Fruit fly (Drosophila melanogaster): ENCODE measurements around the gene CG1637.

CG1637 gene

DNA sequence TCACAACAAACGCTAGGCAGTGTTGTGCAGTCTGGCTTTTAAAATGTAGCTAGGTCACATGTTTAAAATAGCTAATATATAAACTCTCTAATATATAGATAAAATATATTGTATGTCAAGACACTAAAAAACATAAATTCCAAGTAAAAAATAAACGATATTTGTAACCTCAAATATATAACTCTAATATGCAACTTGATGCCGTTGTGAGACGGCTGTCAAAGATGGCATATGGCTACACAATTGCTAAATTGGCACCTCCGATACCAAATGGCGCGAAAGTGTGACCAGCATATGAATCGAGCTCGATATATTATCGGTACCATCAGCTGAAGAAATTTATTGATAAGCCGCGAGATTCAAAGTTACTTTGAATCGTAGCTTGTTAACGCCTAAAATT, 21.5 kb upstream of the CG1637 start, which contains the start of gene CG1582 (continued):
- no peak for TF ChIP-seq Aef1 (GFP tag; IDR thresholded peaks at IDR 0.05)
- no peak for TF ChIP-seq tin (GFP tag; optimal IDR thresholded peaks at IDR 0.05)
- peak; percentile 3 for TF ChIP-seq mam (GFP tag; optimal IDR thresholded peaks at IDR 0.05)
- TF ChIP-seq CG6683 (GFP tag; optimal IDR thresholded peaks at IDR 0.05): no peak
- no peak for TF ChIP-seq CG6654 (GFP tag; optimal IDR thresholded peaks at IDR 0.05)
- TF ChIP-seq CG6813 (GFP tag; optimal IDR thresholded peaks at IDR 0.05): no peak
- TF ChIP-seq CG2889 (GFP tag; IDR thresholded peaks at IDR 0.05): no peak
- TF ChIP-seq CG15696 (tag; optimal IDR thresholded peaks at IDR 0.05): peak; percentile 25
- TF ChIP-seq CG30403 (GFP tag; optimal IDR thresholded peaks at IDR 0.05): peak; percentile 38
- TF ChIP-seq sug (tag; optimal IDR thresholded peaks at IDR 0.05): no peak
- TF ChIP-seq CG11456 (GFP tag; IDR thresholded peaks at IDR 0.05): no peak
- peak; percentile 42; the same call in 1 of the 2 replicates for TF ChIP-seq unc-4 (GFP tag; IDR thresholded peaks at IDR 0.05; ENCODE audit: partially characterized antibody)
- peak; percentile 14 for TF ChIP-seq YL-1 (GFP tag; optimal IDR thresholded peaks at IDR 0.05)
- peak; percentile 40 for TF ChIP-seq CG13424 (tag; optimal IDR thresholded peaks at IDR 0.05)
- peak; percentile 13 for TF ChIP-seq Abd-B (GFP tag; optimal IDR thresholded peaks at IDR 0.05)
- TF ChIP-seq CG10979 (tag; optimal IDR thresholded peaks at IDR 0.05): peak; percentile 16
- TF ChIP-seq CG14710 (tag; optimal IDR thresholded peaks at IDR 0.05): peak; percentile 59
- peak; percentile 57 for TF ChIP-seq CG3847 (GFP tag; IDR thresholded peaks at IDR 0.05)
- peak; percentile 53 for TF ChIP-seq CG12391 (tag; optimal IDR thresholded peaks at IDR 0.05)
- TF ChIP-seq CG3281 (GFP tag; optimal IDR thresholded peaks at IDR 0.05): peak; percentile 38
- no peak for TF ChIP-seq Antp (GFP tag; optimal IDR thresholded peaks at IDR 0.05)
- peak; percentile 43; the same call in 1 of the 2 replicates for TF ChIP-seq CG13287 (GFP tag; IDR thresholded peaks at IDR 0.05; ENCODE audit: partially characterized antibody)
- no peak for TF ChIP-seq CG15269 (tag; optimal IDR thresholded peaks at IDR 0.05)
- peak; percentile 83 for TF ChIP-seq CG8388 (GFP tag; optimal IDR thresholded peaks at IDR 0.05)
- no peak for TF ChIP-seq Nf-YB (GFP tag; optimal IDR thresholded peaks at IDR 0.05)
- TF ChIP-seq nmo (GFP tag; optimal IDR thresholded peaks at IDR 0.05): peak; percentile 62
- no peak for TF ChIP-seq zfh2 (GFP tag; optimal IDR thresholded peaks at IDR 0.05)
- TF ChIP-seq CG16863 (GFP tag; optimal IDR thresholded peaks at IDR 0.05): no peak
- TF ChIP-seq slbo (GFP tag; IDR thresholded peaks at IDR 0.05): peak; percentile 10; the same call in 1 of the 2 replicates
- TF ChIP-seq CG11247 (GFP tag; IDR thresholded peaks at IDR 0.05): no peak
- peak; percentile 66 for TF ChIP-seq CG2116 (GFP tag; optimal IDR thresholded peaks at IDR 0.05)
- peak; percentile 14 for TF ChIP-seq Oli (tag; optimal IDR thresholded peaks at IDR 0.05)
- TF ChIP-seq tll (GFP tag; optimal IDR thresholded peaks at IDR 0.05): peak; percentile 22 to 45
- 0 out of 2 replicates have a peak, but pooled peaks have one; percentile 20 for TF ChIP-seq CG9215 (GFP tag; IDR thresholded peaks at IDR 0.05)
- peak; percentile 18 for TF ChIP-seq CG10209 (GFP tag; optimal IDR thresholded peaks at IDR 0.05)
- TF ChIP-seq CG2120 (GFP tag; optimal IDR thresholded peaks at IDR 0.05): peak; percentile 27
- peak; percentile 50 for TF ChIP-seq Fer1 (GFP tag; optimal IDR thresholded peaks at IDR 0.05)
- peak; percentile 59 for TF ChIP-seq CG15514 (GFP tag; optimal IDR thresholded peaks at IDR 0.05)
- no peak for TF ChIP-seq cg (GFP tag; optimal IDR thresholded peaks at IDR 0.05)
- TF ChIP-seq Rx (GFP tag; IDR thresholded peaks at IDR 0.05): no peak
- TF ChIP-seq CG11723 (GFP tag; optimal IDR thresholded peaks at IDR 0.05): no peak
- no peak for TF ChIP-seq sqz (GFP tag; optimal IDR thresholded peaks at IDR 0.05)
- peak; percentile 27; the same call in 1 of the 3 replicates for TF ChIP-seq knrl (GFP tag; IDR thresholded peaks at IDR 0.05; ENCODE audit: partially characterized antibody)
- TF ChIP-seq her (GFP tag; optimal IDR thresholded peaks at IDR 0.05): no peak
- peak in 1 of 2 experiments; percentile 9 for TF ChIP-seq Pdp1 (GFP tag; optimal IDR thresholded peaks at IDR 0.05)
- TF ChIP-seq CG9932 (GFP tag; IDR thresholded peaks at IDR 0.05): peak; percentile 47
- TF ChIP-seq CG7928 (GFP tag; optimal IDR thresholded peaks at IDR 0.05): no peak
- peak; percentile 38 for TF ChIP-seq CG17829 (tag; optimal IDR thresholded peaks at IDR 0.05)
- no peak for TF ChIP-seq sna (GFP tag; IDR thresholded peaks at IDR 0.05; ENCODE audit: partially characterized antibody)

Data from whole organism, embryonic.